Worm (Caenorhabditis elegans) whole organism, L3 larva: Measurements from ENCODE around the gene H11E01.3.

Experiments
- ZK546.5 ChIP-seq: sonication (generic microtip); optimal IDR thresholded peaks from 2 replicates; lab custom pipeline; 2017; ENCODE audit warnings: missing biosample characterization, missing genetic modification characterization
- aly-2 ChIP-seq: fragments of 150-350 bp; optimal IDR thresholded peaks from 2 replicates; lab custom pipeline; 2014; ENCODE audit warnings: missing biosample characterization, missing genetic modification characterization
- ceh-82 ChIP-seq: fragments of 150-350 bp; optimal IDR thresholded peaks from 2 replicates; lab custom pipeline; 2014; ENCODE audit warnings: missing biosample characterization, missing genetic modification characterization
- daf-12 ChIP-seq: fragments of 150-350 bp; optimal IDR thresholded peaks from 2 replicates; lab custom pipeline; 2014; ENCODE audit warnings: missing biosample characterization, missing genetic modification reagents, missing genetic modification characterization
- jun-1 ChIP-seq: fragments of 150-350 bp; optimal IDR thresholded peaks from 2 replicates; lab custom pipeline; 2014; ENCODE audit warnings: missing biosample characterization, missing genetic modification reagents, missing genetic modification characterization
- lin-39 ChIP-seq: fragments of 150-350 bp; optimal IDR thresholded peaks from 2 replicates; lab custom pipeline; 2018; ENCODE audit warnings: missing biosample characterization, missing genetic modification reagents, missing genetic modification characterization
- mml-1 ChIP-seq: fragments of 150-350 bp; sonication (generic microtip); optimal IDR thresholded peaks from 3 replicates; lab custom pipeline; 2014; ENCODE audit warnings: missing biosample characterization, missing genetic modification characterization
- nhr-237 ChIP-seq: fragments of 150-350 bp; optimal IDR thresholded peaks from 2 replicates; lab custom pipeline; 2014; ENCODE audit warnings: missing biosample characterization, missing genetic modification characterization
- nhr-28 ChIP-seq: fragments of 150-350 bp; optimal IDR thresholded peaks from 2 replicates; lab custom pipeline; 2014; ENCODE audit warnings: missing biosample characterization, missing genetic modification characterization
- sea-2 ChIP-seq: fragments of 150-350 bp; sonication (generic microtip); optimal IDR thresholded peaks from 4 replicates; lab custom pipeline; 2014; ENCODE audit warnings: missing biosample characterization, missing genetic modification reagents, missing genetic modification characterization
- unc-39 ChIP-seq: sonication (generic microtip); optimal IDR thresholded peaks from 4 replicates; lab custom pipeline; 2017; ENCODE audit warnings: missing biosample characterization, missing genetic modification characterization
- unc-62 ChIP-seq: fragments of 150-350 bp; sonication (generic microtip); optimal IDR thresholded peaks from 4 replicates; lab custom pipeline; 2014; ENCODE audit warnings: missing biosample characterization, missing genetic modification reagents, missing genetic modification characterization

DNA sequence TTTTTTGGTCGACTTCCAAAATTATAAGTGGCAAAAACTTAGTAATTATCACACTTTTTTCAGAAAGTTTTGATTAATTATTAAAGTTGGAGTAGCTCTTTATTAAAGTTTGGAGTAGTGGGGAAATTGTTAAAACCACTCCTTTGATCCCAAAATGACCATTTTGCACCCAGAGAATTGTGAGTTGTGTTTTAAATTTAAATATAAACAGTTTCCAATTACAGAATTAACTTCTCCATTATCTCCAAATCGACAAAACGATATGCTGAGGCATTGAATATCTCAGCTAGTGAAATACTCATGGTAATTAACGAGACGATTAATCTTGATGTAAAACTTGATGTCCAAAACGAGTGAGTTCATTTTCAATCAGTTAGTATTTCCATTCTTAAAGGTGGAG lies 23.1 kb downstream of the H11E01.3 start, which contains the start of gene fbxb-58:
- TF ChIP-seq ZK546.5 (tag; lab: Kevin White, UChicago) (no peak), daf-12 (tag; lab: Kevin White, UChicago) (no peak), lin-39 (tag; lab: Kevin White, UChicago) (no peak), mml-1 (tag; lab: Kevin White, UChicago) (no peak), nhr-28 (tag; lab: Kevin White, UChicago) (no peak), aly-2 (tag; lab: Kevin White, UChicago) (no peak), jun-1 (no peak), sea-2 (no peak), nhr-237 (no peak), ceh-82 (no peak), unc-39 (tag; lab: Kevin White, UChicago) (no peak), unc-62 (GFP tag; lab: Kevin White, UChicago) (no peak)
